Fruit fly (Drosophila melanogaster): ENCODE results near the gene Wdr24.

Wdr24 gene

dm6 chr3R:29699220-29699619 lies 45.7 kb downstream of the Wdr24 start (continued):
- no peak for TF ChIP-seq pita (GFP tag; optimal IDR thresholded peaks at IDR 0.05)
- TF ChIP-seq CG1529 (GFP tag; optimal IDR thresholded peaks at IDR 0.05), result no peak
- TF ChIP-seq Hmx (GFP tag; optimal IDR thresholded peaks at IDR 0.05), result no peak
- TF ChIP-seq eyg (GFP tag; optimal IDR thresholded peaks at IDR 0.05), result peak; percentile 10
- TF ChIP-seq esg (GFP tag; conservative IDR thresholded peaks at IDR 0.05), result peak; percentile 59
- peak; percentile 15; the same call in 1 of the 2 replicates for TF ChIP-seq slbo (GFP tag; IDR thresholded peaks at IDR 0.05)
- TF ChIP-seq pb (GFP tag; optimal IDR thresholded peaks at IDR 0.05), result peak; percentile 1
- TF ChIP-seq oc (tag; optimal IDR thresholded peaks at IDR 0.05), result no peak
- no peak for TF ChIP-seq mam (GFP tag; optimal IDR thresholded peaks at IDR 0.05)
- 0 out of 3 replicates have a peak, but pooled peaks have one; percentile 19 for TF ChIP-seq ase (GFP tag; IDR thresholded peaks at IDR 0.05)
- TF ChIP-seq CG10147 (GFP tag; optimal IDR thresholded peaks at IDR 0.05), result no peak
- TF ChIP-seq CG11504 (tag; optimal IDR thresholded peaks at IDR 0.05), result peak; percentile 40
- 0 out of 2 replicates have a peak, but pooled peaks have one; percentile 6 for TF ChIP-seq CG11247 (GFP tag; IDR thresholded peaks at IDR 0.05)
- TF ChIP-seq zfh1 (GFP tag; IDR thresholded peaks at IDR 0.05), result peak; percentile 72
- no peak for TF ChIP-seq Oaz (GFP tag; IDR thresholded peaks at IDR 0.05)
- TF ChIP-seq Side (GFP tag; optimal IDR thresholded peaks at IDR 0.05), result peak; percentile 11
- TF ChIP-seq CG7556 (GFP tag; optimal IDR thresholded peaks at IDR 0.05), result peak; percentile 32
- no peak for TF ChIP-seq phol (tag; optimal IDR thresholded peaks at IDR 0.05)
- TF ChIP-seq CG8924 (tag; optimal IDR thresholded peaks at IDR 0.05), result no peak
- peak; percentile 37 for TF ChIP-seq dmrt11E (tag; optimal IDR thresholded peaks at IDR 0.05)
- no peak for TF ChIP-seq pho (GFP tag; optimal IDR thresholded peaks at IDR 0.05)
- 0 out of 2 replicates have a peak, but pooled peaks have one; percentile 20 for TF ChIP-seq wor (GFP tag; IDR thresholded peaks at IDR 0.05)
- TF ChIP-seq HHEX (GFP tag; optimal IDR thresholded peaks at IDR 0.05), result no peak
- TF ChIP-seq Hr78 (GFP tag; optimal IDR thresholded peaks at IDR 0.05), result peak in 1 of 2 experiments; percentile 41
- 0 out of 3 replicates have a peak, but pooled peaks have one; percentile 49 for TF ChIP-seq CG3726 (GFP tag; IDR thresholded peaks at IDR 0.05)
- peak; percentile 28 for TF ChIP-seq CG2875 (GFP tag; optimal IDR thresholded peaks at IDR 0.05)
- TF ChIP-seq ken (GFP tag; IDR thresholded peaks at IDR 0.05), result peak; percentile 69; the same call in 1 of the 3 replicates
- TF ChIP-seq CG4730 (GFP tag; IDR thresholded peaks at IDR 0.05), result no peak
- peak; percentile 26; the same call in 1 of the 3 replicates for TF ChIP-seq so (GFP tag; IDR thresholded peaks at IDR 0.05)
- TF ChIP-seq sens (GFP tag), result peak; percentile 83
- peak; percentile 84 for TF ChIP-seq Xrp1 (GFP tag; IDR thresholded peaks at IDR 0.05)
- TF ChIP-seq CG8388 (GFP tag; optimal IDR thresholded peaks at IDR 0.05), result peak; percentile 49
- no peak for TF ChIP-seq Abd-B (GFP tag; optimal IDR thresholded peaks at IDR 0.05)
- TF ChIP-seq CG2116 (GFP tag; optimal IDR thresholded peaks at IDR 0.05), result no peak
- TF ChIP-seq sisA (GFP tag; IDR thresholded peaks at IDR 0.05), result 0 out of 2 replicates have a peak, but pooled peaks have one; percentile 8
- TF ChIP-seq CG13123 (GFP tag; optimal IDR thresholded peaks at IDR 0.05), result no peak
- TF ChIP-seq gem (tag; optimal IDR thresholded peaks at IDR 0.05), result peak; percentile 73
- TF ChIP-seq CG17361 (GFP tag; IDR thresholded peaks at IDR 0.05), result peak; percentile 66
- peak; percentile 67 for TF ChIP-seq unpg (GFP tag; optimal IDR thresholded peaks at IDR 0.05)
- TF ChIP-seq bsh (GFP tag; optimal IDR thresholded peaks at IDR 0.05), result peak in 1 of 2 experiments; percentile 50
- TF ChIP-seq ab (GFP tag; optimal IDR thresholded peaks at IDR 0.05), result no peak
- TF ChIP-seq Pdp1 (GFP tag; optimal IDR thresholded peaks at IDR 0.05), result peak in 1 of 2 experiments; percentile 44
- peak; percentile 76 for TF ChIP-seq ara (GFP tag; IDR thresholded peaks at IDR 0.05)
- TF ChIP-seq jumu (GFP tag; optimal IDR thresholded peaks at IDR 0.05), result peak; percentile 46
- no peak for TF ChIP-seq CG8359 (GFP tag; optimal IDR thresholded peaks at IDR 0.05; ENCODE audit: borderline replicate concordance)
- TF ChIP-seq CG15479 (GFP tag; optimal IDR thresholded peaks at IDR 0.05), result no peak
- peak; percentile 59 for TF ChIP-seq Antp (GFP tag; optimal IDR thresholded peaks at IDR 0.05)
- TF ChIP-seq CG9215 (GFP tag; IDR thresholded peaks at IDR 0.05), result peak; percentile 46; the same call in 1 of the 2 replicates
- no peak for TF ChIP-seq CG12071 (GFP tag; optimal IDR thresholded peaks at IDR 0.05)
- no peak for TF ChIP-seq pros (GFP tag; optimal IDR thresholded peaks at IDR 0.05)
